Worm (Caenorhabditis elegans) whole organism, L4/young adult: ENCODE data around the gene srg-59.

Source experiments
- dao-5 ChIP-seq: sonication (generic microtip); optimal IDR thresholded peaks from 2 replicates; lab custom pipeline; 2016; ENCODE audit warnings: missing genotype, missing genetic modification characterization, moderate library complexity, missing compliant biosample characterization
- him-1 ChIP-seq: sonication (generic microtip); optimal IDR thresholded peaks from 2 replicates; lab custom pipeline; 2016; ENCODE audit warnings: missing genotype, missing genetic modification reagents, missing genetic modification characterization, missing compliant biosample characterization

- TF ChIP-seq him-1 (tag; lab: Kevin White, UChicago): no peak
- no peak for TF ChIP-seq dao-5 (tag; lab: Kevin White, UChicago)
Observed at ce11 chrV:2758437-2758836, 33.3 kb upstream of the srg-59 start.
